Worm (Caenorhabditis elegans) whole organism, midembryonic: ENCODE data around the gene C53B7.3.

ENCODE experiments used
- T22C8.4 ChIP-seq: fragments of 200-800 bp; sonication (Bioruptor generic); IDR thresholded peaks from 2 replicates; pipeline ENCODE4 v1.3.6; 2022; ENCODE audit warnings: missing genetic modification characterization, missing compliant biosample characterization
- cog-1 ChIP-seq: sonication (generic microtip); optimal IDR thresholded peaks from 2 replicates; lab custom pipeline; 2016; ENCODE audit warnings: missing genetic modification characterization, missing compliant biosample characterization
- flt-1 ChIP-seq: fragments of 200-800 bp; sonication (Bioruptor generic); IDR thresholded peaks from 2 replicates; pipeline ENCODE4 v1.3.6; 2022; ENCODE audit warnings: missing genetic modification characterization, missing compliant biosample characterization
- klf-2 ChIP-seq: fragments of 200-800 bp; sonication (Bioruptor generic); conservative IDR thresholded peaks from 2 replicates; pipeline ENCODE4 v1.3.6; 2022; ENCODE audit warnings: missing genetic modification reagents, missing genetic modification characterization, missing compliant biosample characterization
- ref-1 ChIP-seq: fragments of 200-800 bp; sonication (Bioruptor generic); conservative IDR thresholded peaks from 2 replicates; pipeline ENCODE4 v1.3.6; 2022; ENCODE audit warnings: missing genetic modification reagents, missing genetic modification characterization, missing compliant biosample characterization

DNA sequence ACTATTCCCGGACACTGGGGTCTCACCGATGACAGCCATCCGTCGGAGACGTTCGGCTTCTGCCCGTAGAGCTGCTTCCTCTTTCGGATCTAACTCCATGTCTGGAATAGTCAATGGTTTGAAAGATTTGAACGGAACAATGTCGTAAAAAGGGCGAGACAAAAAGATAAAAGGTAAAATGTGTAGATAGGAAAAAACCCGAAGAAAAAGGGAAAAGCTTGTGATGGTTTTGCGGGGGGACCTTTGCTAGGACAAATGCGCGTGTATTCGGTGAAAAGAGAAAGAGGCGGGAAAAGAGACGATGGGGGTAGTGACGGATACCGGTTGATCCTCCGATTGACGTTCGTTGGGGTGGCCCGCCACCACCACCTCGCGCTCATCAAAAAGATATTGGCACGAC is 32.9 kb downstream of the C53B7.3 start, which contains the start of gene col-173:
- TF ChIP-seq klf-2 (no peak), flt-1 (no peak), ref-1 (GFP tag; lab: Robert Waterston, UW) (no peak), T22C8.4 (no peak), cog-1 (tag; lab: Kevin White, UChicago) (no peak)
